Fruit fly (Drosophila melanogaster) whole organism, pupa: Measurements from ENCODE around the gene CG43672.

Experiments used
- CG10348 ChIP-seq: fragments of 200-800 bp; sonication (Bioruptor generic); IDR thresholded peaks from 2 replicates; pipeline ENCODE4 v1.3.6; 2022; ENCODE audit warnings: missing biosample characterization, missing genetic modification characterization
- CG12605 ChIP-seq: fragments of 200-800 bp; sonication (Bioruptor generic); IDR thresholded peaks from 2 replicates; pipeline ENCODE4 v1.3.6; 2022; ENCODE audit warnings: missing biosample characterization, missing genetic modification characterization
- CG13204 ChIP-seq: fragments of 200-800 bp; sonication (Bioruptor generic); optimal IDR thresholded peaks from 2 replicates; lab custom pipeline; 2018; ENCODE audit warnings: missing biosample characterization, mild to moderate bottlenecking, missing genetic modification characterization, moderate library complexity
- CG14655 ChIP-seq: fragments of 200-800 bp; sonication (Bioruptor generic); optimal IDR thresholded peaks from 3 replicates; lab custom pipeline; 2017; ENCODE audit warnings: mild to moderate bottlenecking, missing biosample characterization, missing genetic modification reagents, missing genetic modification characterization
- CG15710 ChIP-seq: fragments of 200-800 bp; sonication (Bioruptor generic); optimal IDR thresholded peaks from 2 replicates; lab custom pipeline; 2018; ENCODE audit warnings: missing biosample characterization, mild to moderate bottlenecking, missing genetic modification characterization, moderate library complexity
- CG17806 ChIP-seq: fragments of 200-800 bp; sonication (Bioruptor generic); optimal IDR thresholded peaks from 2 replicates; lab custom pipeline; 2018; ENCODE audit warnings: missing biosample characterization, mild to moderate bottlenecking, missing genetic modification characterization, moderate library complexity
- CG32121 ChIP-seq: fragments of 200-800 bp; sonication (Bioruptor generic); IDR thresholded peaks from 2 replicates; pipeline ENCODE4 v1.3.6; 2022; ENCODE audit warnings: missing biosample characterization, missing genetic modification characterization
- CG34367 ChIP-seq: fragments of 200-800 bp; sonication (Bioruptor generic); optimal IDR thresholded peaks from 2 replicates; lab custom pipeline; 2018; ENCODE audit warnings: missing biosample characterization, mild to moderate bottlenecking, missing genetic modification characterization
- CG4496 ChIP-seq: fragments of 200-800 bp; sonication (Bioruptor generic); IDR thresholded peaks from 3 replicates; pipeline ENCODE4 v1.3.6; 2022; ENCODE audit warnings: missing biosample characterization, missing genetic modification characterization
- CG8159 ChIP-seq: fragments of 200-800 bp; sonication (Bioruptor generic); optimal IDR thresholded peaks from 3 replicates; lab custom pipeline; 2018; ENCODE audit warnings: missing biosample characterization, mild to moderate bottlenecking, missing genetic modification characterization, moderate library complexity
- CG8301 ChIP-seq: fragments of 200-800 bp; sonication (Bioruptor generic); optimal IDR thresholded peaks from 2 replicates; lab custom pipeline; 2018; ENCODE audit warnings: missing biosample characterization, mild to moderate bottlenecking, missing genetic modification characterization
- CG9948 ChIP-seq: fragments of 200-800 bp; sonication (Bioruptor generic); optimal IDR thresholded peaks from 2 replicates; lab custom pipeline; 2018; ENCODE audit warnings: missing biosample characterization, mild to moderate bottlenecking, missing genetic modification characterization, moderate library complexity
- D1 ChIP-seq: fragments of 200-800 bp; sonication (Bioruptor generic); optimal IDR thresholded peaks from 2 replicates; lab custom pipeline; 2018; ENCODE audit warnings: missing biosample characterization, mild to moderate bottlenecking, missing genetic modification characterization, moderate library complexity
- EcR ChIP-seq: fragments of 200-800 bp; sonication (Bioruptor generic); optimal IDR thresholded peaks from 3 replicates; lab custom pipeline; 2019; ENCODE audit warnings: missing biosample characterization, missing genetic modification characterization, mild to moderate bottlenecking, moderate library complexity, missing genetic modification reagents
- Ets98B ChIP-seq: fragments of 200-800 bp; sonication (Bioruptor generic); IDR thresholded peaks from 2 replicates; pipeline ENCODE4 v1.3.6; 2022; ENCODE audit warnings: missing biosample characterization, missing genetic modification characterization
- Pif1A ChIP-seq: fragments of 200-800 bp; sonication (Bioruptor generic); optimal IDR thresholded peaks from 3 replicates; lab custom pipeline; 2016; ENCODE audit warnings: missing biosample characterization, missing genetic modification characterization
- Pif1B ChIP-seq: fragments of 200-800 bp; sonication (Bioruptor generic); optimal IDR thresholded peaks from 3 replicates; lab custom pipeline; 2016; ENCODE audit warnings: missing biosample characterization, missing genetic modification characterization
- Snoo ChIP-seq: fragments of 200-800 bp; sonication (Bioruptor generic); optimal IDR thresholded peaks from 3 replicates; lab custom pipeline; 2017; ENCODE audit warnings: missing biosample characterization, mild to moderate bottlenecking, missing genetic modification characterization, inconsistent platforms
- fd96Ca ChIP-seq: fragments of 200-800 bp; sonication (Bioruptor generic); IDR thresholded peaks from 3 replicates; pipeline ENCODE4 v1.3.6; 2022; ENCODE audit warnings: missing biosample characterization, missing genetic modification characterization
- gl ChIP-seq: fragments of 200-800 bp; sonication (Bioruptor generic); optimal IDR thresholded peaks from 2 replicates; lab custom pipeline; 2018; ENCODE audit warnings: missing biosample characterization, mild to moderate bottlenecking, missing genetic modification characterization
- rn ChIP-seq: fragments of 200-800 bp; sonication (Bioruptor generic); IDR thresholded peaks from 2 replicates; pipeline ENCODE4 v1.3.6; 2022; ENCODE audit warnings: missing biosample characterization, missing genetic modification characterization

The CG43672 gene

dm6 chrX:15740288-15740726, 32.5 kb upstream of the CG43672 start:
- TF ChIP-seq gl (tag; lab: Kevin White, UChicago) (no peak), CG32121 (GFP tag; lab: Robert Waterston, UW) (peak; percentile 74; the same call in 1 of the 2 replicates), fd96Ca (GFP tag; lab: Robert Waterston, UW) (peak; percentile 70; the same call in 1 of the 3 replicates), CG8159 (tag; lab: Kevin White, UChicago) (peak; percentile 38), CG10348 (GFP tag; lab: Robert Waterston, UW) (no peak), rn (no peak; the same call in 1 of the 2 replicates), Ets98B (GFP tag; lab: Robert Waterston, UW) (peak; percentile 68), Pif1B (GFP tag; lab: Kevin White, UChicago) (peak; percentile 56), CG13204 (GFP tag; lab: Kevin White, UChicago) (no peak), Snoo (tag; lab: Kevin White, UChicago) (peak; percentile 26), CG4496 (GFP tag; lab: Robert Waterston, UW) (peak; percentile 84), CG14655 (no peak), CG12605 (0 out of 2 replicates have a peak, but pooled peaks have one; percentile 44), CG34367 (no peak), Pif1A (GFP tag; lab: Kevin White, UChicago) (peak; percentile 45), EcR (GFP tag; lab: Kevin White, UChicago) (no peak), CG15710 (tag; lab: Kevin White, UChicago) (peak; percentile 13), CG8301 (tag; lab: Kevin White, UChicago) (peak; percentile 45), D1 (tag; lab: Kevin White, UChicago) (no peak), CG17806 (peak; percentile 60), CG9948 (tag; lab: Kevin White, UChicago) (peak; percentile 44)
- TF ChIP-seq, all 21 proteins: peak for 13

dm6 chrX:15740881-15741280, 31.9 kb upstream of the CG43672 start:
- TF ChIP-seq CG34367 (no peak), Pif1A (GFP tag; lab: Kevin White, UChicago) (no peak), fd96Ca (GFP tag; lab: Robert Waterston, UW) (no peak), CG17806 (no peak), CG9948 (tag; lab: Kevin White, UChicago) (no peak), gl (tag; lab: Kevin White, UChicago) (no peak), Snoo (tag; lab: Kevin White, UChicago) (no peak), Ets98B (GFP tag; lab: Robert Waterston, UW) (no peak), rn (no peak), CG14655 (no peak), CG32121 (GFP tag; lab: Robert Waterston, UW) (no peak), CG8301 (tag; lab: Kevin White, UChicago) (no peak), EcR (GFP tag; lab: Kevin White, UChicago) (no peak)

dm6 chrX:15745905-15746681, 26.7 kb upstream of the CG43672 start, which contains the start of the genes CG8944 and CCT6:
Gene CG8944, minus strand, starts transcription at chrX:15746231.
Gene CCT6, plus strand, starts transcription at chrX:15746648.
- TF ChIP-seq Pif1A (GFP tag; lab: Kevin White, UChicago) = no peak

dm6 chrX:15746682-15747196, 26.0 kb upstream of the CG43672 start:
- TF ChIP-seq CG32121 (GFP tag; lab: Robert Waterston, UW) = no peak
- no peak for TF ChIP-seq D1 (tag; lab: Kevin White, UChicago)
- no peak for TF ChIP-seq CG14655
- TF ChIP-seq, all 21 proteins: peak for 0

dm6 chrX:15748945-15749344, 23.8 kb upstream of the CG43672 start, which contains the start of gene Mvd:
Gene Mvd, plus strand, starts transcription at chrX:15749166.
- TF ChIP-seq rn (no peak), CG8301 (tag; lab: Kevin White, UChicago) (no peak), CG32121 (GFP tag; lab: Robert Waterston, UW) (no peak), Pif1B (GFP tag; lab: Kevin White, UChicago) (no peak), Snoo (tag; lab: Kevin White, UChicago) (no peak), CG34367 (no peak), fd96Ca (GFP tag; lab: Robert Waterston, UW) (no peak), CG10348 (GFP tag; lab: Robert Waterston, UW) (no peak), CG17806 (no peak), Ets98B (GFP tag; lab: Robert Waterston, UW) (no peak), CG13204 (GFP tag; lab: Kevin White, UChicago) (no peak), Pif1A (GFP tag; lab: Kevin White, UChicago) (no peak), CG8159 (tag; lab: Kevin White, UChicago) (no peak), D1 (tag; lab: Kevin White, UChicago) (no peak), CG14655 (no peak), gl (tag; lab: Kevin White, UChicago) (no peak), CG15710 (tag; lab: Kevin White, UChicago) (no peak), CG4496 (GFP tag; lab: Robert Waterston, UW) (no peak), CG9948 (tag; lab: Kevin White, UChicago) (no peak), EcR (GFP tag; lab: Kevin White, UChicago) (no peak)

dm6 chrX:15756018-15756417, 16.7 kb upstream of the CG43672 start, which contains the start of gene CG8260:
Gene CG8260, plus strand, starts transcription at chrX:15756318.
- no peak for TF ChIP-seq EcR (GFP tag; lab: Kevin White, UChicago)
- no peak for TF ChIP-seq CG15710 (tag; lab: Kevin White, UChicago)
- no peak for TF ChIP-seq CG8159 (tag; lab: Kevin White, UChicago)
- no peak for TF ChIP-seq fd96Ca (GFP tag; lab: Robert Waterston, UW)
- no peak for TF ChIP-seq Pif1B (GFP tag; lab: Kevin White, UChicago)
- TF ChIP-seq Ets98B (GFP tag; lab: Robert Waterston, UW) = no peak
- no peak for TF ChIP-seq gl (tag; lab: Kevin White, UChicago)
- TF ChIP-seq CG12605 = no peak
- TF ChIP-seq Pif1A (GFP tag; lab: Kevin White, UChicago) = no peak
- no peak for TF ChIP-seq CG10348 (GFP tag; lab: Robert Waterston, UW)
- TF ChIP-seq CG17806 = no peak
- no peak for TF ChIP-seq D1 (tag; lab: Kevin White, UChicago)
- TF ChIP-seq Snoo (tag; lab: Kevin White, UChicago) = no peak
- TF ChIP-seq CG34367 = no peak
- TF ChIP-seq CG9948 (tag; lab: Kevin White, UChicago) = no peak
- no peak for TF ChIP-seq CG32121 (GFP tag; lab: Robert Waterston, UW)
- TF ChIP-seq rn = no peak
- TF ChIP-seq CG8301 (tag; lab: Kevin White, UChicago) = no peak
- no peak for TF ChIP-seq CG14655
